Worm (Caenorhabditis elegans) whole organism, midembryonic: Measurements from ENCODE around the gene cah-2.

Experiments used
- T22C8.4 ChIP-seq: fragments of 200-800 bp; sonication (Bioruptor generic); IDR thresholded peaks from 2 replicates; pipeline ENCODE4 v1.3.6; 2022; ENCODE audit warnings: missing genetic modification characterization, missing compliant biosample characterization
- flt-1 ChIP-seq: fragments of 200-800 bp; sonication (Bioruptor generic); IDR thresholded peaks from 2 replicates; pipeline ENCODE4 v1.3.6; 2022; ENCODE audit warnings: missing genetic modification characterization, missing compliant biosample characterization
- klf-2 ChIP-seq: fragments of 200-800 bp; sonication (Bioruptor generic); conservative IDR thresholded peaks from 2 replicates; pipeline ENCODE4 v1.3.6; 2022; ENCODE audit warnings: missing genetic modification reagents, missing genetic modification characterization, missing compliant biosample characterization
- ref-1 ChIP-seq: fragments of 200-800 bp; sonication (Bioruptor generic); conservative IDR thresholded peaks from 2 replicates; pipeline ENCODE4 v1.3.6; 2022; ENCODE audit warnings: missing genetic modification reagents, missing genetic modification characterization, missing compliant biosample characterization
- tab-1 ChIP-seq: fragments of 200-800 bp; sonication (Bioruptor generic); IDR thresholded peaks from 2 replicates; pipeline ENCODE4 v1.3.6; 2022; ENCODE audit warnings: missing genetic modification characterization, missing compliant biosample characterization

ce11 chrII:7465519-7465918 is 17.4 kb downstream of the cah-2 start, which contains the start of gene sro-1:
- TF ChIP-seq tab-1 (GFP tag; lab: Robert Waterston, UW) (no peak), T22C8.4 (GFP tag; lab: Robert Waterston, UW) (no peak), klf-2 (no peak), flt-1 (GFP tag; lab: Robert Waterston, UW) (no peak), ref-1 (GFP tag; lab: Robert Waterston, UW) (no peak)
